Fruit fly (Drosophila melanogaster) whole organism, embryonic: Measurements from ENCODE around the gene CG3339.
A peak's percentile ranks its signal among the peaks of the same experiment; 100 is the strongest.

Source experiments
- CG10543 ChIP-seq: fragments of 200-800 bp; sonication (Bioruptor generic); optimal IDR thresholded peaks from 3 replicates; lab custom pipeline; 2017; ENCODE audit warnings: missing biosample characterization, mild to moderate bottlenecking, missing genetic modification characterization, moderate library complexity
- CG11696 ChIP-seq: fragments of 200-800 bp; sonication (Bioruptor generic); IDR thresholded peaks from 2 replicates; pipeline ENCODE4 v1.3.6; 2022; ENCODE audit warnings: missing biosample characterization, missing genetic modification characterization
- CG12155 ChIP-seq: fragments of 200-800 bp; sonication (Bioruptor generic); optimal IDR thresholded peaks from 3 replicates; lab custom pipeline; 2016; ENCODE audit warnings: missing biosample characterization, missing genetic modification characterization
- CG13123 ChIP-seq: fragments of 200-800 bp; sonication (Bioruptor generic); optimal IDR thresholded peaks from 2 replicates; lab custom pipeline; 2016; ENCODE audit warnings: missing biosample characterization, missing genetic modification characterization
- CG14050 ChIP-seq: fragments of 200-800 bp; sonication (Bioruptor generic); IDR thresholded peaks from 3 replicates; pipeline ENCODE4 v1.3.6; 2022; ENCODE audit warnings: missing biosample characterization, missing genetic modification characterization
- CG14441 ChIP-seq: fragments of 200-800 bp; sonication (Bioruptor generic); IDR thresholded peaks from 2 replicates; pipeline ENCODE4 v1.3.6; 2022; ENCODE audit warnings: missing biosample characterization, missing genetic modification characterization
- CG14667 ChIP-seq: fragments of 200-800 bp; sonication (Bioruptor generic); IDR thresholded peaks from 2 replicates; pipeline ENCODE4 v1.3.6; 2022; ENCODE audit warnings: missing biosample characterization, missing genetic modification characterization
- CG16813 ChIP-seq: fragments of 200-800 bp; sonication (Bioruptor generic); IDR thresholded peaks from 3 replicates; pipeline ENCODE4 v1.3.6; 2022; ENCODE audit warnings: missing biosample characterization, missing genetic modification characterization; ENCODE audit not compliant: partially characterized antibody
- CG17361 ChIP-seq: fragments of 200-800 bp; sonication (Bioruptor generic); IDR thresholded peaks from 3 replicates; pipeline ENCODE4 v1.3.6; 2022; ENCODE audit warnings: missing biosample characterization, missing genetic modification characterization
- CG18619 ChIP-seq: fragments of 200-800 bp; sonication (Bioruptor generic); optimal IDR thresholded peaks from 3 replicates; lab custom pipeline; 2017; ENCODE audit warnings: missing biosample characterization, mild to moderate bottlenecking, missing genetic modification characterization
- CG2202 ChIP-seq: fragments of 200-800 bp; sonication (Bioruptor generic); optimal IDR thresholded peaks from 2 replicates; lab custom pipeline; 2018; ENCODE audit warnings: missing biosample characterization, mild to moderate bottlenecking, missing genetic modification characterization
- CG2889 ChIP-seq: fragments of 200-800 bp; sonication (Bioruptor generic); IDR thresholded peaks from 3 replicates; pipeline ENCODE4 v1.3.6; 2022; ENCODE audit warnings: missing biosample characterization, missing genetic modification characterization
- CG31224 ChIP-seq: fragments of 200-800 bp; sonication (Bioruptor generic); IDR thresholded peaks from 2 replicates; pipeline ENCODE4 v1.3.6; 2022; ENCODE audit warnings: missing biosample characterization, missing genetic modification characterization
- CG32532 ChIP-seq: fragments of 200-800 bp; sonication (Bioruptor generic); IDR thresholded peaks from 2 replicates; pipeline ENCODE4 v1.3.6; 2022; ENCODE audit warnings: missing biosample characterization, missing genetic modification characterization
- CG33557 ChIP-seq: fragments of 200-800 bp; sonication (Bioruptor generic); optimal IDR thresholded peaks from 2 replicates; lab custom pipeline; 2019; ENCODE audit warnings: missing biosample characterization, mild to moderate bottlenecking, missing genetic modification characterization, moderate library complexity
- CG43689 ChIP-seq: fragments of 200-800 bp; sonication (Bioruptor generic); IDR thresholded peaks from 2 replicates; pipeline ENCODE4 v1.3.6; 2022; ENCODE audit warnings: missing biosample characterization, missing genetic modification characterization
- CG6654 ChIP-seq: fragments of 200-800 bp; sonication (Bioruptor generic); optimal IDR thresholded peaks from 2 replicates; lab custom pipeline; 2017; ENCODE audit warnings: missing biosample characterization, mild to moderate bottlenecking, missing genetic modification characterization
- CG6854 ChIP-seq: fragments of 200-800 bp; sonication (Bioruptor generic); optimal IDR thresholded peaks from 3 replicates; lab custom pipeline; 2017; ENCODE audit warnings: missing biosample characterization, mild to moderate bottlenecking, missing genetic modification characterization
- CG7745 ChIP-seq: fragments of 200-800 bp; sonication (Bioruptor generic); optimal IDR thresholded peaks from 2 replicates; lab custom pipeline; 2018; ENCODE audit warnings: missing biosample characterization, mild to moderate bottlenecking, missing genetic modification characterization, moderate library complexity
- CG8290 ChIP-seq, 3 experiments: fragments of 200-800 bp; sonication (Bioruptor generic); optimal IDR thresholded peaks; 2 replicates each; lab custom pipeline; 2016 to 2019; ENCODE audit warnings: missing biosample characterization in 3 of 3, missing genetic modification characterization in 3 of 3, mild to moderate bottlenecking in 2 of 3, moderate library complexity in 1 of 3
- CG8924 ChIP-seq: fragments of 200-800 bp; optimal IDR thresholded peaks from 3 replicates; lab custom pipeline; 2019; ENCODE audit warnings: missing biosample characterization, mild to moderate bottlenecking, missing genetic modification characterization, moderate library complexity
- Dbx ChIP-seq: fragments of 200-800 bp; sonication (Bioruptor generic); IDR thresholded peaks from 3 replicates; pipeline ENCODE4 v1.3.6; 2022; ENCODE audit warnings: missing biosample characterization, missing genetic modification characterization
- ERR ChIP-seq: fragments of 200-800 bp; sonication (Bioruptor generic); optimal IDR thresholded peaks from 2 replicates; lab custom pipeline; 2016; ENCODE audit warnings: missing biosample characterization, missing genetic modification characterization
- GATAe ChIP-seq: fragments of 200-800 bp; sonication (Bioruptor generic); conservative IDR thresholded peaks from 2 replicates; pipeline ENCODE4 v1.3.6; 2022; ENCODE audit warnings: missing biosample characterization, missing genetic modification characterization
- HmgD ChIP-seq: fragments of 200-800 bp; sonication (Bioruptor generic); optimal IDR thresholded peaks from 3 replicates; lab custom pipeline; 2016; ENCODE audit warnings: missing biosample characterization, missing genetic modification characterization
- HmgZ ChIP-seq: fragments of 200-800 bp; sonication (Bioruptor generic); optimal IDR thresholded peaks from 2 replicates; lab custom pipeline; 2018; ENCODE audit warnings: missing biosample characterization, mild to moderate bottlenecking, missing genetic modification characterization
- Hmx ChIP-seq: fragments of 200-800 bp; sonication (Bioruptor generic); optimal IDR thresholded peaks from 2 replicates; lab custom pipeline; 2016; ENCODE audit warnings: missing biosample characterization, missing genetic modification characterization
- Lhr ChIP-seq: fragments of 200-800 bp; sonication (Bioruptor generic); optimal IDR thresholded peaks from 3 replicates; lab custom pipeline; 2017; ENCODE audit warnings: mild to moderate bottlenecking, missing biosample characterization, missing genetic modification reagents, missing genetic modification characterization
- Nf-YC ChIP-seq: fragments of 200-800 bp; optimal IDR thresholded peaks from 3 replicates; lab custom pipeline; 2019; ENCODE audit warnings: missing biosample characterization, mild to moderate bottlenecking, missing genetic modification characterization, moderate library complexity
- Opbp ChIP-seq: fragments of 200-800 bp; sonication (Bioruptor generic); IDR thresholded peaks from 3 replicates; pipeline ENCODE4 v1.3.6; 2022; ENCODE audit warnings: missing biosample characterization, missing genetic modification characterization; ENCODE audit not compliant: partially characterized antibody
- Ssrp ChIP-seq: fragments of 200-800 bp; sonication (Bioruptor generic); optimal IDR thresholded peaks from 2 replicates; lab custom pipeline; 2018; ENCODE audit warnings: missing biosample characterization, mild to moderate bottlenecking, missing genetic modification characterization, moderate library complexity
- Taf1 ChIP-seq: fragments of 200-800 bp; sonication (Bioruptor generic); IDR thresholded peaks from 2 replicates; pipeline ENCODE4 v1.3.6; 2022; ENCODE audit warnings: missing biosample characterization, missing genetic modification characterization
- YL-1 ChIP-seq: fragments of 200-800 bp; sonication (Bioruptor generic); optimal IDR thresholded peaks from 3 replicates; lab custom pipeline; 2017; ENCODE audit warnings: missing biosample characterization, mild to moderate bottlenecking, missing genetic modification characterization
- cato ChIP-seq: fragments of 200-800 bp; sonication (Bioruptor generic); optimal IDR thresholded peaks from 2 replicates; lab custom pipeline; 2016; ENCODE audit warnings: missing biosample characterization, missing genetic modification characterization, borderline replicate concordance
- caup ChIP-seq: fragments of 200-800 bp; sonication (Bioruptor generic); optimal IDR thresholded peaks from 3 replicates; lab custom pipeline; 2017; ENCODE audit warnings: missing biosample characterization, mild to moderate bottlenecking, missing genetic modification characterization, moderate library complexity; ENCODE audit not compliant: severe bottlenecking
- chm ChIP-seq: fragments of 200-800 bp; sonication (Bioruptor generic); IDR thresholded peaks from 2 replicates; pipeline ENCODE4 v1.3.6; 2022; ENCODE audit warnings: missing biosample characterization, missing genetic modification characterization
- ewg ChIP-seq: fragments of 200-800 bp; sonication (Bioruptor generic); optimal IDR thresholded peaks from 3 replicates; lab custom pipeline; 2017; ENCODE audit warnings: mild to moderate bottlenecking, missing biosample characterization, missing genetic modification reagents, missing genetic modification characterization
- exex ChIP-seq: fragments of 200-800 bp; sonication (Bioruptor generic); optimal IDR thresholded peaks from 4 replicates; lab custom pipeline; 2018; ENCODE audit warnings: missing biosample characterization, mild to moderate bottlenecking, missing genetic modification characterization, moderate library complexity
- fd102C ChIP-seq: fragments of 200-800 bp; sonication (Bioruptor generic); optimal IDR thresholded peaks from 2 replicates; lab custom pipeline; 2018; ENCODE audit warnings: missing biosample characterization, mild to moderate bottlenecking, missing genetic modification characterization, moderate library complexity
- ken ChIP-seq: fragments of 200-800 bp; sonication (Bioruptor generic); IDR thresholded peaks from 3 replicates; pipeline ENCODE4 v1.3.6; 2022; ENCODE audit warnings: missing biosample characterization, missing genetic modification characterization
- lov ChIP-seq, 2 experiments: fragments of 200-800 bp in 1 of 2; fragments of >200 bp in 1 of 2; sonication (Bioruptor generic) in 1 of 2; IDR thresholded peaks in 1 of 2; optimal IDR thresholded peaks in 1 of 2; 2 replicates in 1 of 2; 3 replicates in 1 of 2; pipeline versions ENCODE4 v1.3.6 to Lab custom; 2017 to 2022; ENCODE audit warnings: missing biosample characterization in 1 of 2, missing genetic modification characterization in 1 of 2
- mirr ChIP-seq: fragments of 200-800 bp; sonication (Bioruptor generic); optimal IDR thresholded peaks from 3 replicates; lab custom pipeline; 2018; ENCODE audit warnings: missing biosample characterization, mild to moderate bottlenecking, missing genetic modification characterization
- org-1 ChIP-seq: fragments of 200-800 bp; sonication (Bioruptor generic); optimal IDR thresholded peaks from 2 replicates; lab custom pipeline; 2017; ENCODE audit warnings: missing biosample characterization, missing genetic modification characterization
- ranshi ChIP-seq: fragments of 200-800 bp; sonication (Bioruptor generic); IDR thresholded peaks from 2 replicates; pipeline ENCODE4 v1.3.6; 2022; ENCODE audit warnings: missing biosample characterization, missing genetic modification characterization
- sqz ChIP-seq: fragments of 200-800 bp; sonication (Bioruptor generic); optimal IDR thresholded peaks from 3 replicates; lab custom pipeline; 2018; ENCODE audit warnings: missing biosample characterization, mild to moderate bottlenecking, missing genetic modification characterization
- twi ChIP-seq: fragments of 200-800 bp; optimal IDR thresholded peaks from 2 replicates; lab custom pipeline; 2019; ENCODE audit warnings: missing biosample characterization, mild to moderate bottlenecking, missing genetic modification characterization, moderate library complexity
- zfh2 ChIP-seq: fragments of 200-800 bp; sonication (Bioruptor generic); optimal IDR thresholded peaks from 2 replicates; lab custom pipeline; 2016; ENCODE audit warnings: missing biosample characterization, missing genetic modification characterization

Gene CG3339

dm6 chr3R:27273118-27274062 lies 48.7 kb downstream of the CG3339 start, which contains the start of gene CG5934 (continued):
- no peak for TF ChIP-seq CG43689 (GFP tag; lab: Robert Waterston, UW)
- peak; percentile 67 for TF ChIP-seq zfh2
- TF ChIP-seq CG14667 = no peak
- no peak for TF ChIP-seq mirr (GFP tag; lab: Kevin White, UChicago)
- no peak for TF ChIP-seq Ssrp
- no peak for TF ChIP-seq Hmx (GFP tag; lab: Kevin White, UChicago)
- 0 out of 3 replicates have a peak, but pooled peaks have one; percentile 20 for TF ChIP-seq CG16813 (GFP tag; lab: Robert Waterston, UW)
- no peak for TF ChIP-seq HmgD (GFP tag; lab: Kevin White, UChicago)
- TF ChIP-seq CG31224 (GFP tag; lab: Robert Waterston, UW) = no peak
- no peak for TF ChIP-seq Taf1 (GFP tag; lab: Robert Waterston, UW)
- no peak for TF ChIP-seq CG10543 (GFP tag; lab: Kevin White, UChicago)
- TF ChIP-seq ken (GFP tag; lab: Robert Waterston, UW) = 0 out of 3 replicates have a peak, but pooled peaks have one; percentile 32
- TF ChIP-seq Nf-YC (tag; lab: Kevin White, UChicago) = peak; percentile 5
- no peak for TF ChIP-seq CG2889
- no peak for TF ChIP-seq chm (GFP tag; lab: Robert Waterston, UW)
- TF ChIP-seq org-1 (GFP tag; lab: Kevin White, UChicago) = no peak
- TF ChIP-seq Opbp (GFP tag; lab: Robert Waterston, UW) = peak; percentile 54; the same call in 1 of the 3 replicates
- peak; percentile 46 for TF ChIP-seq CG8290 (GFP tag; optimal IDR thresholded peaks at IDR 0.05; lab: Kevin White, UChicago)
- no peak for TF ChIP-seq CG8290 (tag; optimal IDR thresholded peaks at IDR 0.05; lab: Kevin White, UChicago)
- no peak for TF ChIP-seq CG2202
- no peak for TF ChIP-seq twi (tag; lab: Kevin White, UChicago)
- peak; percentile 14 for TF ChIP-seq sqz (GFP tag; lab: Kevin White, UChicago)
- peak; percentile 1 for TF ChIP-seq ewg (GFP tag; lab: Kevin White, UChicago)
- no peak for TF ChIP-seq CG11696 (GFP tag; lab: Robert Waterston, UW)
- no peak for TF ChIP-seq CG13123
- no peak; the same call in 1 of the 2 replicates for TF ChIP-seq CG14441
- peak; percentile 1 for TF ChIP-seq YL-1 (GFP tag; lab: Kevin White, UChicago)
- TF ChIP-seq CG8924 (tag; lab: Kevin White, UChicago) = peak; percentile 4
- TF ChIP-seq CG6854 = no peak
- TF ChIP-seq exex (tag; lab: Kevin White, UChicago) = peak; percentile 47
- TF ChIP-seq CG6654 (GFP tag; lab: Kevin White, UChicago) = no peak
- no peak for TF ChIP-seq ERR
- no peak for TF ChIP-seq CG7745
- TF ChIP-seq CG17361 (GFP tag; lab: Robert Waterston, UW) = no peak
- TF ChIP-seq CG18619 = peak; percentile 34
- no peak for TF ChIP-seq cato (GFP tag; lab: Kevin White, UChicago)
- TF ChIP-seq CG12155 (GFP tag; lab: Kevin White, UChicago) = peak; percentile 34
- peak; percentile 27 for TF ChIP-seq HmgZ
- no peak for TF ChIP-seq fd102C (GFP tag; lab: Kevin White, UChicago)
- TF ChIP-seq ranshi (GFP tag; lab: Robert Waterston, UW) = no peak
- TF ChIP-seq Dbx (GFP tag; lab: Robert Waterston, UW) = 0 out of 3 replicates have a peak, but pooled peaks have one; percentile 40
- TF ChIP-seq CG33557 (GFP tag; lab: Kevin White, UChicago) = no peak
- TF ChIP-seq caup (GFP tag; lab: Kevin White, UChicago) = peak; percentile 27
- TF ChIP-seq GATAe (GFP tag; lab: Robert Waterston, UW) = no peak
- TF ChIP-seq lov (optimal IDR thresholded peaks at IDR 0.05; lab: Kevin White, UChicago) = no peak
- TF ChIP-seq lov (GFP tag; IDR thresholded peaks at IDR 0.05; lab: Robert Waterston, UW) = no peak
- no peak for TF ChIP-seq CG14050 (GFP tag; lab: Robert Waterston, UW)
- no peak for TF ChIP-seq CG32532
- TF ChIP-seq Lhr (GFP tag; lab: Kevin White, UChicago) = peak; percentile 37
